Fruit fly (Drosophila melanogaster): ENCODE data around the gene mus312.
A peak's percentile ranks its signal among the peaks of the same experiment; 100 is the strongest.

mus312 gene

DNA sequence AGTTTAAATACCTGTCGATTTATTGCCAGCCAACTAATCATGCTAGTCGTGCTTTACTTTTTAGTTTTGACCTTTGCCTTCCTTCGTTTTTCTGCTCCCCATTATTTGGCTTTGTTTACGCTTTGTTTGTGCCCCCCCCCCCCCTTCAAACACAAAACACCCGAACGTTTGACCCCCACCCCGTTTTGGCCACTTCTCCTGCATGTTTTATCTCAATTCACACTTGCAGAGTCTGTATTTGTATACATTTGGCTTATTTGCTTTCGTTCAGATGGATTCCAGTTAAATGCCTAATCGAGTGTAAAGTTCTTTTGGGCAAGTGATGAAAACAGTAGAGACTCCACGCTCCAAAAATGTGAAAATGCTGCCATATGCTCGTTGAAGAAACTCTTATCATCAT lies 20.4 kb downstream of the mus312 start:
- peak; percentile 45 for TF ChIP-seq noc (tag; optimal IDR thresholded peaks at IDR 0.05)

DNA sequence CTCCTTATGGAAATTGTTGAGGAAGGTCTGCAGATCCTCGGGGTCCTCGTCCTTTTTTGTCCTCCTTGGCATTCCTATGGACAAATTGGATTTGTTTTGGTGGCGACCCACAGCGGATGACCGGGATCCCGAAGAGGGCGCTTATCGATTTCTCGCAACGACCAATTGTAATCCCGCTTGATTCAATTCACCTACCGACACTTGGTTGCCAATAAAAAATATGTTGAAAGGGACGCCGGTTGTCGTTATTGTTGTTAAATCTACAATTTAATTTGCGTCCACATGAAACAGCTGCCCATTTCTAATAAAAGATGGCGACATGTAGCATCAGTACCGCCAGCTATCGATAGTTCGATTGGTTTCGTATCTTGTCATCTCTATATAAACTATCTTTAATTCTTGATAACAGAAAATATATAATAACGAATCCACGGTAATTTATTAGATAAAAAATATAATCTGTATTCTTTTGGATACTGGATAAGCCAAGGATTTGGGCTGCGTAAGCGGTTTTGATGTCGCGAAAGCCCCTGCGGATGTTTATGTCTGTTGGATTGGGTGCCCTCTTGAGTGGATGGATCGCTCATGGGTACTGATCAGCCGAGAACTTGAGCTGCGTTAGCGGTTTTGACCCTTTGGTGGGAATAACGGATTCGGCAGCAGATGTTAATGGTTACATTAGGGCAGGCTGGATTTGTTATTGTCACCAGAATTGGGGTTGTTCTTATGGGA lies 27.6 kb downstream of the mus312 start, which contains the start of gene CTCF:
CTCF (minus strand) TSS at position 328 of the 732 bp plus-strand sequence.
- peak; percentile 10 for TF ChIP-seq noc (tag; optimal IDR thresholded peaks at IDR 0.05)

- no peak for TF ChIP-seq noc (tag; optimal IDR thresholded peaks at IDR 0.05)
Measured at dm6 chr3L:7359827-7360323, 30.9 kb downstream of the mus312 start, which contains the start of gene pst. Gene pst (minus strand): TSS chr3L:7360263.

- TF ChIP-seq noc (tag; optimal IDR thresholded peaks at IDR 0.05), result no peak
Measured at dm6 chr3L:7360324-7360852, 31.5 kb downstream of the mus312 start, which contains the start of gene Sec63. Gene Sec63 (plus strand): TSS chr3L:7360561.

DNA sequence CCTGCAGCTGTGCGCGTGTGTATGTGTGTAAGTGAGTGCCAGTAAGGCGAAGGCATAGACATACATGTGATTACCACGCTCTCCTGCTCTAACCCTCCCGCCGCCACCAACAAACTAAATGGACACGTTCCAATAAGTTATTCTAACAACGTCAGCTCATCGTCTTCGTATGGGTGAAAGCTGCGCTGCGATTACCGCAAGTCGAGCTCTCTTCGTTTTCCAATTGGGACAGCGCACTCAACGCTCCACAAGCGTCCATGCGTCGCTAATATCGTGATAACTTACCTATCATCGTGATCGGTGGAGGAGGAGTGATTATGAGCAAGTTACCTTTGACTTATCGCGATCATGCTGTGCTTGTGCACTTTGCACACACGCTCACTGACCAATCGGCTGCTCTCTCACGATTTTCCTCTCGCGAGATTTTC lies 32.2 kb downstream of the mus312 start:
- peak; percentile 6 for TF ChIP-seq noc (tag; optimal IDR thresholded peaks at IDR 0.05)

DNA sequence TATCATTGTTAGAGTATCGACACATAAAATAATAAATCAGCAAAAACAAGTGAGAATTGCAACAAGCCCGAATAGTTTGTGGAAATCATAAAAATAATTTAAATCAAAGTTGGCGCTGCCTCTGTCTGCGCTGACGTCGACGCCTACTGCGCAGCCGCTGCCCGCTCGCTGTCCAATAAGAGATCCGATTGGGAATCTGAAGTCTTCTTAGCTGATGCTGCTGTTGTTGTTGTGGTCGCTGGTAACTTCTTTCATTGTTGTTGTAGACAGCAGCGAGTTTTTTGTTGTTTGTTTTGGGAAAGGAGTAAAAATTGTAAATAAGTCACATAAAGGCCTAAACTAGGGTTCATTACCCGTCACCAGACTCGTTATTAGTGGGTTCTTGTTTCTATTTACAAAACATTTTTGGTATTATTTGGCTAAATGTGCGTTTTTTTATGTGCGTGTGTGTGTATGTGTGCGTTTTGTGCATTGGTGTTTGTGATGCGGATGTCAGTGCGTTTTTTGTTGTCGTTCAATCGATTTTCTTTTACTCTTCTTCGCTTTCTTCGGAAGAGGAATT lies 35.9 kb downstream of the mus312 start:
- no peak for TF ChIP-seq noc (tag; optimal IDR thresholded peaks at IDR 0.05)

- TF ChIP-seq noc (tag; optimal IDR thresholded peaks at IDR 0.05), result no peak
Measured at dm6 chr3L:7367798-7368678, 39.1 kb downstream of the mus312 start.

DNA sequence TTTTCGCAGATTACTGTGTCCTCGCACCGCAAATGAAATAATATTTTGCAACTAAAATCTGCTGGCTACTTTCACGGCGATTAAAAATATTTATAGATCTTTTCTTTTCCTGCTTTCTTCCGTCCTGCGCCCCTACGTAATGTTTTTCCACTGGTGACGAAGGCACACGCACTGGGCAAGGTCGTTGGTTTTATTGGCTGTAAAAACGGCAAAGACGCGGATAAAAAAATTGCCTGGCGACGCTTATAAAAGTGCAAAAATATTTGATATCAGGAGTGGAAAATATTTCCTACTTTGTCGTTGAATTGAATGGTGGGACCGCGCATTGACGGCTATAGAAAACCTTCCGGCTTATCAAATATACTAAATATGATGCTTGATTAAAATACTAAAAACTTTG lies 40.0 kb downstream of the mus312 start, which contains the start of gene Sh3beta:
Sh3beta (minus strand) TSS at position 327 of the 400 bp plus-strand sequence.
- TF ChIP-seq noc (tag; optimal IDR thresholded peaks at IDR 0.05), result no peak

DNA sequence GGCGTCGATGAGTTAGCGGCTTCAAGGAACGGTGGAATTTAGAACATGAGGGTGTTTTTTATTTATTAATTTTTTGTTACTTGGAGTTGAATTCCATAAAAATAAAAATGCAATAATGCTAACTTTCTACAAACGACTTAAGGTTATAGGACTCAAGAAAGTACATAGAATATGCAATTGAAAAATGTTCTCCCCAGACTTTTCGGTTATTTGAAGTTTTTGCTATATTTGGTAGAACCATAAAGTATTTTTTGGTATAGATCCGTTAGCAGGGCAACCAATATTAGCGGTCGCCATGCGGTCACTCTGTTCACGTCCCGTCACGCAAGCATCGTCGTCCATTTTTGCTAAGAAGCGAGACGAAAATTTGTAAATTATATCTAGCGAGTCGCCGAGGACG lies 40.6 kb downstream of the mus312 start, which contains the start of gene akirin:
akirin (plus strand) TSS at position 301 of the 400 bp plus-strand sequence.
- TF ChIP-seq noc (tag; optimal IDR thresholded peaks at IDR 0.05), result no peak

DNA sequence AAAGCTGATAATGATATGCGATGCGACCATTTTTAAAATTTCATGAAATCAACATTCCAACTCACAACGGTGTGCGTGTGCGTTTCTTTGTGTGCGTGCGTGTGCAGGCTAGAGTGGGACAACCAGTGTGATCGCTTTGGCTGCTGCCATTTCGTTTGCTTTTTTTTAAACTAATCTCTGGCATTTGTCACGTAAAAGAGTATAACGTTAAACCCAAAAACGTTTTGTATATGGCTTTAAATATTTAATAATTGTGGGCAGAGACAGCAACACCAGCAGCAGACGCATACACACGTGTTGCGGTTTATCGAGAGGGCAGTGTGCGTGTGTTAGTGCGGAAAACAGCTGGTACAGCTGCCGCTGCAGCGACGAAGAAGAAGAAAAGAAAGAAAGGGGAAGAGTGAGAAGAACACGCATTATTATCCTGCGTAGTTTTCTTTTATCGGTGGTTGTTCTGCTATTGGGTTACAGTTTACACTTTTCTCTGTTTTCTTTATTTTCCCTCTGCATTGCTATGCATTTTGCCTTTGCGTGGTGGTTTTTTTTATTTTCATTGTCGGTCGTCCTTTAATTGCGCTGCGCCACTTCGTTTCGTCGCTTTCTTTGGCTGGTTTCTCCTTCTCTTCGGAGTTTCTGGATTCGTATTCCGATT lies 41.4 kb downstream of the mus312 start:
- TF ChIP-seq noc (tag; optimal IDR thresholded peaks at IDR 0.05), result peak; percentile 11

DNA sequence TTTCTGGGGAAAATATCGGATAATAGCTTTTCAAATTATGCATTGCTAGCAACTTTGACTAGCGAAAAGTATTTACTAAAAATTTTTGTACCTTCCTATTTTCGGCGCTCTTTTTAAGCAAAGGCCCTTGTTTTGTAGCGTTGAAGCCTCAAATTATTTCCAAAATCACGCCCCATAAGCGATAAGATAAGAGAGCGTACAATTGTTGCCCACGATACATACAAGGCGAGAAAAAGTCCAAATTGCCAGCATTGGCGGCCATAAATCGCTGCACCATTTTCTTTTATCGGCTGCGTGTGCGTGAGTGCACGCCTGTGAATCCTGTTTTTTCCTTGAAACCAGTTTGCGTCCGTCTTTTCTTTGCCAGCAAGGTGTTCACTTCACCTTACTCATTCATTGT lies 42.4 kb downstream of the mus312 start:
- no peak for TF ChIP-seq noc (tag; optimal IDR thresholded peaks at IDR 0.05)

- TF ChIP-seq noc (tag; optimal IDR thresholded peaks at IDR 0.05), result no peak
Measured at dm6 chr3L:7376151-7376550, 47.2 kb downstream of the mus312 start.

- no peak for TF ChIP-seq noc (tag; optimal IDR thresholded peaks at IDR 0.05)
Measured at dm6 chr3L:7376830-7377229, 47.9 kb downstream of the mus312 start.

- no peak for TF ChIP-seq noc (tag; optimal IDR thresholded peaks at IDR 0.05)
Measured at dm6 chr3L:7380395-7380794, 51.5 kb downstream of the mus312 start.

dm6 chr3L:7381359-7381976 lies 52.5 kb downstream of the mus312 start, which contains the start of the genes SMSr and smid:
Gene SMSr (minus strand): TSS chr3L:7381474.
Gene smid (plus strand): TSS chr3L:7381614.
- TF ChIP-seq noc (tag; optimal IDR thresholded peaks at IDR 0.05), result peak; percentile 39

Measured in whole organism, larva.